Fruit fly (Drosophila melanogaster) S2 (cell line): ENCODE results near the gene Alg10.

Source experiments
- CG8478 ChIP-seq: fragments of >200 bp; optimal IDR thresholded peaks from 2 replicates; lab custom pipeline; 2018
- CTCF ChIP-seq, 2 experiments: fragments of >200 bp; optimal IDR thresholded peaks; 2 replicates each; lab custom pipeline; 2018

DNA sequence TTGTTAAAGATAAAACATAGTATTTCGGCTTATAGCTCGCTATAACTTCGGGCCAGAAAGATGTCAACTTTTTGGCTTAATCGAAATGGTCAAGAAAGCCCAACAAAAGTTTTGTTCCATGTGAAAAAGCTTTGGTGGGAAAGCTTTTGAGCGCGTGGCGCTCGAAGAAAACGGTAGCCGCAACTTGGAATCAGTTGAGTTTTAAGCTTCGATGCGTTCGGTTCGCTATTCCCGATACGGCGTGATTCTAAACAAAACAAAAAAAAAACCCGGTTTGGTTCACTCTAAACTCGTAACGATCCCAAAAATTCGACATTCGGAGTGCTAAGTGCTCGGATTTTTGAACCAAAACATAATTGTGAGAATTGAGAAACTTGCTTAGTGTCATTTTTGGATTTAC is 28.9 kb upstream of the Alg10 start, which contains the start of gene IRSp53:
- no peak for TF ChIP-seq CG8478 (lab: Kevin White, UChicago)
- no peak for TF ChIP-seq CTCF (optimal IDR thresholded peaks at IDR 0.05; lab: Kevin White, UChicago)
